Worm (Caenorhabditis elegans) whole organism, L1 larva: ENCODE data around the gene Y102E9.5.

Experiments used
- dsc-1 ChIP-seq: sonication (generic microtip); optimal IDR thresholded peaks from 2 replicates; lab custom pipeline; 2016; ENCODE audit warnings: mild to moderate bottlenecking, missing genetic modification characterization, missing compliant biosample characterization
- fos-1 ChIP-seq: fragments of 150-350 bp; optimal IDR thresholded peaks from 2 replicates; lab custom pipeline; 2014; ENCODE audit warnings: missing biosample characterization, missing genetic modification characterization
- grh-1 ChIP-seq: fragments of 200-800 bp; sonication (Bioruptor generic); IDR thresholded peaks from 2 replicates; pipeline ENCODE4 v1.3.6; 2022; ENCODE audit warnings: missing genetic modification reagents, missing genetic modification characterization, missing compliant biosample characterization
- nhr-28 ChIP-seq: fragments of 150-350 bp; optimal IDR thresholded peaks from 2 replicates; lab custom pipeline; 2014; ENCODE audit warnings: missing biosample characterization, missing genetic modification characterization
- snpc-4 ChIP-seq: fragments of 150-350 bp; optimal IDR thresholded peaks from 2 replicates; lab custom pipeline; 2014; ENCODE audit warnings: missing biosample characterization, missing genetic modification characterization
- sptf-1 ChIP-seq: fragments of 150-350 bp; optimal IDR thresholded peaks from 2 replicates; lab custom pipeline; 2014; ENCODE audit warnings: missing biosample characterization, missing genetic modification characterization
- zag-1 ChIP-seq: fragments of 150-350 bp; optimal IDR thresholded peaks from 2 replicates; lab custom pipeline; 2014; ENCODE audit warnings: missing biosample characterization, missing genetic modification characterization

ce11 chrIII:6709983-6710382, 20.1 kb downstream of the Y102E9.5 start, which contains the start of gene isw-1:
- TF ChIP-seq grh-1 (GFP tag; lab: Robert Waterston, UW), result no peak
- no peak for TF ChIP-seq zag-1 (tag; lab: Kevin White, UChicago)
- TF ChIP-seq snpc-4 (tag; lab: Kevin White, UChicago), result no peak
- no peak for TF ChIP-seq sptf-1 (tag; lab: Kevin White, UChicago)
- TF ChIP-seq nhr-28 (tag; lab: Kevin White, UChicago), result no peak
- no peak for TF ChIP-seq dsc-1 (tag; lab: Kevin White, UChicago)
- no peak for TF ChIP-seq fos-1 (tag; lab: Kevin White, UChicago)
